Fruit fly (Drosophila melanogaster) S2 (cell line): ENCODE measurements around the gene CG6661.

ENCODE experiments used
- CG8478 ChIP-seq: fragments of >200 bp; optimal IDR thresholded peaks from 2 replicates; lab custom pipeline; 2018
- CTCF ChIP-seq, 2 experiments: fragments of >200 bp; optimal IDR thresholded peaks; 2 replicates each; lab custom pipeline; 2018

DNA sequence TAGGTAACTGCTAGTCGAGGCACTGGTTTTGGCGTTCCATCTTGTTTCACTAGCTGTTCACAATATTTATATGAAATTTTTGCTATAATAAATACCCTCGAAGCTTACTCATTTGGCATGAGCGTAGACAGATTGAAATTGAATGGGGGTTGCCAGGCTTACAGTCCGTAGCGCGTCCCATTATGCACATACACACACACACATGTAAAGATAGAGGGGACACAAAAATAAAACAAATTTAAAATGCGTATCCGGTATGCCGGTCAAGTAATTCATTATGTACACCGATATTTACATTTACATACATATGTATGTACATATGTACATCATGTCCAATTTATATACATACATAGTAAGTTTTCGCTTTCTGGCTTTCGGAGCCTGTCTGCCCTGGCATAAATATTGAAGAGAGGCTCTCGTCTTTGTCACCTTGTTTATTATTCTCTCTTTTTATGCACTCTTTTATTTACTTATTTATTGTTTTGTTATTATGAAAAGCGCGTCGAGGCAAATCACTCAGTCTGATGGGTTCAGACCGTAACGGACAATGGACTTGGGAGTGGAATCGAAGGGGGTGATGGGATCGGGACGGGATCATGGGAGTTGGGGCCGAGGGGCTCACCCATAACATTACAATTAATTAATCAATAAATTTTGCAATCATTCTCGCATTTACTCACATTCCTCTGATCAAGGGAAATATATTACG lies 24.8 kb downstream of the CG6661 start:
- TF ChIP-seq CG8478 (lab: Kevin White, UChicago) (no peak), CTCF (optimal IDR thresholded peaks at IDR 0.05; lab: Kevin White, UChicago) (no peak)
